Fruit fly (Drosophila melanogaster): Measurements from ENCODE around the gene Cht2.

Gene Cht2

dm6 chr3L:1723053-1723452 lies 32.7 kb downstream of the Cht2 start, which contains the start of gene CG18171:
Gene CG18171 (minus strand): TSS chr3L:1723153.
- no peak for TF ChIP-seq tai (GFP tag; optimal IDR thresholded peaks at IDR 0.05)
- no peak for TF ChIP-seq Myc (optimal IDR thresholded peaks at IDR 0.05)
- no peak for TF ChIP-seq HLH106 (tag; optimal IDR thresholded peaks at IDR 0.05)
- no peak for TF ChIP-seq sv (GFP tag; optimal IDR thresholded peaks at IDR 0.05)
- TF ChIP-seq CG32264 (GFP tag; optimal IDR thresholded peaks at IDR 0.05): no peak
- TF ChIP-seq h (GFP tag; optimal IDR thresholded peaks at IDR 0.05): no peak
- no peak for TF ChIP-seq N (GFP tag; optimal IDR thresholded peaks at IDR 0.05)

dm6 chr3L:1711218-1711617 lies 44.5 kb downstream of the Cht2 start:
- TF ChIP-seq h (GFP tag; optimal IDR thresholded peaks at IDR 0.05) (no peak), lola (GFP tag; optimal IDR thresholded peaks at IDR 0.05) (no peak), dsf (GFP tag; optimal IDR thresholded peaks at IDR 0.05; ENCODE audit: borderline replicate concordance) (no peak), HLH106 (tag; optimal IDR thresholded peaks at IDR 0.05) (no peak), Jra (GFP tag; optimal IDR thresholded peaks at IDR 0.05) (no peak), Dfd (GFP tag; optimal IDR thresholded peaks at IDR 0.05) (no peak), br (GFP tag; optimal IDR thresholded peaks at IDR 0.05) (no peak), brk (GFP tag; optimal IDR thresholded peaks at IDR 0.05) (no peak), Hnf4 (GFP tag; optimal IDR thresholded peaks at IDR 0.05) (no peak), Myc (optimal IDR thresholded peaks at IDR 0.05) (no peak), Mio (GFP tag; optimal IDR thresholded peaks at IDR 0.05) (no peak), dmrt93B (GFP tag; optimal IDR thresholded peaks at IDR 0.05) (no peak), GATAd (GFP tag; optimal IDR thresholded peaks at IDR 0.05) (no peak), usp (GFP tag; optimal IDR thresholded peaks at IDR 0.05) (no peak)

DNA sequence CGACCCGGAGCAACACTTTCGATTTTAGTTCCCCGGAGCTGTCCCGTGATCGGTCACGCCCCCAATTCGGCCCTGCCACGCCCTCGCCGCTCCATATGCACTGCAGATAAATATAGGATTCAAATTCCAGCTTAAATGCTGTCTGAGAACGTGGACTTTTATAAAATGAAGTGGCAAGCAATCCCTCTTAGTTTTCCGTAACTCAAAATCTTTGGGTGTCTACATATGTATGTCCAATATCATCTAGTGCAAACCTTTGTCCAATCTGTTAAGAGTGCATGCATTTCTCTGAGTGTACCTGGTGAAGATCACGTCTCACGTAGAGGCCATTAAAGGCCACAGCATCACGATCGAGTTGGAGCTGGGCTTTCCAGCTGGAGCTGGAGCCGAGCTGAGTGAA lies 45.2 kb downstream of the Cht2 start:
- peak; percentile 29 for TF ChIP-seq HLH106 (tag; optimal IDR thresholded peaks at IDR 0.05)
- peak; percentile 52 for TF ChIP-seq h (GFP tag; optimal IDR thresholded peaks at IDR 0.05)
- no peak for TF ChIP-seq psq (GFP tag; optimal IDR thresholded peaks at IDR 0.05)
- peak; percentile 45 for TF ChIP-seq ey (GFP tag; optimal IDR thresholded peaks at IDR 0.05)
- no peak for TF ChIP-seq Vsx2 (GFP tag; optimal IDR thresholded peaks at IDR 0.05; ENCODE audit: partially characterized antibody)
- peak; percentile 50 for TF ChIP-seq fru (GFP tag; optimal IDR thresholded peaks at IDR 0.05)
- TF ChIP-seq woc (GFP tag; optimal IDR thresholded peaks at IDR 0.05): peak; percentile 13
- TF ChIP-seq pan (optimal IDR thresholded peaks at IDR 0.05): no peak
- peak; percentile 22 for TF ChIP-seq br (GFP tag; optimal IDR thresholded peaks at IDR 0.05)
- TF ChIP-seq foxo (GFP tag; optimal IDR thresholded peaks at IDR 0.05): peak in 1 of 2 experiments; percentile 25
- peak; percentile 24 for TF ChIP-seq rgr (GFP tag; optimal IDR thresholded peaks at IDR 0.05)
- TF ChIP-seq Rel (GFP tag; optimal IDR thresholded peaks at IDR 0.05): no peak
- TF ChIP-seq Rel (tag; optimal IDR thresholded peaks at IDR 0.05): no peak
- TF ChIP-seq OdsH (GFP tag; optimal IDR thresholded peaks at IDR 0.05): peak; percentile 10
- no peak for TF ChIP-seq GATAd (GFP tag; optimal IDR thresholded peaks at IDR 0.05)
- peak; percentile 2 for TF ChIP-seq Sp1 (GFP tag; optimal IDR thresholded peaks at IDR 0.05)

DNA sequence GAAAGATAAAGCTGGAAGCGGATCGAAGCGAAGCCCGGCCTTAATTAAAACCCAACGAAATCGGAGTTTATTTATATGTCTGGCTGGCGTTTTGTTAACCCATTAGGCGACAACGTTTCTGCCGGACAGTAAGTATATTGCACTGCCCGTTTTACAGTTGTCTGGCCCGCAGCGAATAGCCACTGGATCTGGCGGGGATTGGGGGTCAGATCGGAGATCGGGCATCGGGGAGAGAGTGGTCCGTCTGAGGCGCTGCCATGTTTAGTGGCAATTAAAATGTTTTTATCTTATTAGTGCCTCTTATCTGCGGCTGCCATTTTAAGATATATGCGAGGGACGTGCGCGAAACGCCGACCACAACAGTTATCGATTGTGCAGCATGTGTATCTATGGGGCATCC lies 46.6 kb downstream of the Cht2 start:
- TF ChIP-seq jim (GFP tag; optimal IDR thresholded peaks at IDR 0.05): no peak
- no peak for TF ChIP-seq woc (GFP tag; optimal IDR thresholded peaks at IDR 0.05)
- no peak for TF ChIP-seq dmrt93B (GFP tag; optimal IDR thresholded peaks at IDR 0.05)
- TF ChIP-seq lola (GFP tag; optimal IDR thresholded peaks at IDR 0.05): no peak
- TF ChIP-seq Hr83 (GFP tag; optimal IDR thresholded peaks at IDR 0.05; ENCODE audit: poor library complexity, severe bottlenecking): no peak
- no peak for TF ChIP-seq foxo (GFP tag; optimal IDR thresholded peaks at IDR 0.05)
- TF ChIP-seq sage (GFP tag; optimal IDR thresholded peaks at IDR 0.05): no peak
- TF ChIP-seq HLH106 (tag; optimal IDR thresholded peaks at IDR 0.05): no peak
- no peak for TF ChIP-seq Vsx2 (GFP tag; optimal IDR thresholded peaks at IDR 0.05; ENCODE audit: partially characterized antibody)
- no peak for TF ChIP-seq sv (GFP tag; optimal IDR thresholded peaks at IDR 0.05)
- no peak for TF ChIP-seq Dfd (GFP tag; optimal IDR thresholded peaks at IDR 0.05)
- TF ChIP-seq dl (GFP tag; optimal IDR thresholded peaks at IDR 0.05; ENCODE audit: insufficient read depth in 1 of 2, partially characterized antibody in 2 of 2): no peak
- no peak for TF ChIP-seq rgr (GFP tag; optimal IDR thresholded peaks at IDR 0.05)
- no peak for TF ChIP-seq GATAd (GFP tag; optimal IDR thresholded peaks at IDR 0.05)
- TF ChIP-seq tai (GFP tag; optimal IDR thresholded peaks at IDR 0.05): no peak
- TF ChIP-seq h (GFP tag; optimal IDR thresholded peaks at IDR 0.05): no peak
- no peak for TF ChIP-seq pan (optimal IDR thresholded peaks at IDR 0.05)
- no peak for TF ChIP-seq brk (GFP tag; optimal IDR thresholded peaks at IDR 0.05)
